Worm (Caenorhabditis elegans) whole organism, mixed stage, embryonic: ENCODE results near the gene Y71H2AM.11.

ENCODE experiments used
- M03D4.4 ChIP-seq: sonication (generic microtip); optimal IDR thresholded peaks from 2 replicates; lab custom pipeline; 2017; ENCODE audit warnings: mild to moderate bottlenecking, missing genetic modification characterization, missing compliant biosample characterization
- bed-3 ChIP-seq: fragments of 200-800 bp; sonication (Bioruptor generic); optimal IDR thresholded peaks from 3 replicates; lab custom pipeline; 2018; ENCODE audit warnings: mild to moderate bottlenecking, missing genetic modification characterization, moderate library complexity, missing compliant biosample characterization
- blmp-1 ChIP-seq: fragments of 150-350 bp; optimal IDR thresholded peaks from 2 replicates; lab custom pipeline; 2014; ENCODE audit warnings: missing biosample characterization, missing genetic modification characterization
- ceh-39 ChIP-seq: fragments of 150-350 bp; optimal IDR thresholded peaks from 2 replicates; lab custom pipeline; 2014; ENCODE audit warnings: missing biosample characterization, missing genetic modification characterization
- ceh-43 ChIP-seq: fragments of 200-800 bp; sonication (Bioruptor generic); optimal IDR thresholded peaks from 2 replicates; lab custom pipeline; 2018; ENCODE audit warnings: mild to moderate bottlenecking, missing genetic modification characterization, moderate library complexity, missing compliant biosample characterization
- ceh-83 ChIP-seq: fragments of 200-800 bp; sonication (Bioruptor generic); optimal IDR thresholded peaks from 2 replicates; lab custom pipeline; 2018; ENCODE audit warnings: mild to moderate bottlenecking, missing genetic modification characterization, missing compliant biosample characterization
- ces-1 ChIP-seq: fragments of 150-350 bp; optimal IDR thresholded peaks from 2 replicates; lab custom pipeline; 2014; ENCODE audit warnings: missing biosample characterization, missing genetic modification reagents, missing genetic modification characterization
- cnd-1 ChIP-seq: fragments of 200-800 bp; sonication (Bioruptor generic); optimal IDR thresholded peaks from 2 replicates; lab custom pipeline; 2018; ENCODE audit warnings: mild to moderate bottlenecking, missing genetic modification characterization, missing compliant biosample characterization
- drap-1 ChIP-seq: fragments of 200-800 bp; sonication (Bioruptor generic); optimal IDR thresholded peaks from 3 replicates; lab custom pipeline; 2018; ENCODE audit warnings: mild to moderate bottlenecking, missing genetic modification characterization, missing compliant biosample characterization
- elt-1 ChIP-seq: sonication (generic microtip); optimal IDR thresholded peaks from 2 replicates; lab custom pipeline; 2017; ENCODE audit warnings: missing genetic modification characterization, mild to moderate bottlenecking, missing compliant biosample characterization, antibody characterized with exemption, moderate library complexity, borderline replicate concordance; ENCODE audit not compliant: insufficient read depth
- elt-3 ChIP-seq: fragments of 150-350 bp; optimal IDR thresholded peaks from 2 replicates; lab custom pipeline; 2014; ENCODE audit warnings: missing biosample characterization, missing genetic modification characterization
- flh-1 ChIP-seq: fragments of 200-800 bp; sonication (Bioruptor generic); optimal IDR thresholded peaks from 2 replicates; lab custom pipeline; 2018; ENCODE audit warnings: mild to moderate bottlenecking, missing genetic modification characterization, moderate library complexity, missing compliant biosample characterization
- ham-2 ChIP-seq: fragments of 200-800 bp; sonication (Bioruptor generic); optimal IDR thresholded peaks from 2 replicates; lab custom pipeline; 2018; ENCODE audit warnings: mild to moderate bottlenecking, missing genetic modification characterization, missing compliant biosample characterization
- hlh-1 ChIP-seq: fragments of 150-350 bp; optimal IDR thresholded peaks from 2 replicates; lab custom pipeline; 2014; ENCODE audit warnings: missing biosample characterization, missing genetic modification reagents, missing genetic modification characterization
- lin-13 ChIP-seq: fragments of 150-350 bp; optimal IDR thresholded peaks from 2 replicates; lab custom pipeline; 2014; ENCODE audit warnings: missing biosample characterization, missing genetic modification characterization
- lin-32 ChIP-seq: fragments of 200-800 bp; sonication (Bioruptor generic); optimal IDR thresholded peaks from 2 replicates; lab custom pipeline; 2018; ENCODE audit warnings: mild to moderate bottlenecking, missing genetic modification characterization, missing compliant biosample characterization
- lsy-2 ChIP-seq: fragments of 150-350 bp; optimal IDR thresholded peaks from 2 replicates; lab custom pipeline; 2014; ENCODE audit warnings: missing biosample characterization, missing genetic modification characterization
- mab-5 ChIP-seq: fragments of 150-350 bp; optimal IDR thresholded peaks from 2 replicates; lab custom pipeline; 2014; ENCODE audit warnings: missing biosample characterization, missing genetic modification characterization
- mep-1 ChIP-seq: fragments of 150-350 bp; optimal IDR thresholded peaks from 2 replicates; lab custom pipeline; 2017; ENCODE audit warnings: missing biosample characterization, missing genetic modification reagents, missing genetic modification characterization, inconsistent platforms
- nhr-12 ChIP-seq: fragments of 150-350 bp; optimal IDR thresholded peaks from 2 replicates; lab custom pipeline; 2014; ENCODE audit warnings: missing biosample characterization, missing genetic modification characterization
- nhr-2 ChIP-seq: fragments of 150-350 bp; optimal IDR thresholded peaks from 2 replicates; lab custom pipeline; 2014; ENCODE audit warnings: missing biosample characterization, missing genetic modification characterization
- nhr-237 ChIP-seq: fragments of 150-350 bp; optimal IDR thresholded peaks from 2 replicates; lab custom pipeline; 2014; ENCODE audit warnings: missing biosample characterization, missing genetic modification characterization
- nhr-28 ChIP-seq: fragments of 150-350 bp; optimal IDR thresholded peaks from 2 replicates; lab custom pipeline; 2014; ENCODE audit warnings: missing biosample characterization, missing genetic modification characterization
- nhr-76 ChIP-seq: sonication (generic microtip); optimal IDR thresholded peaks from 2 replicates; lab custom pipeline; 2017; ENCODE audit warnings: missing biosample characterization, missing genetic modification characterization
- pha-4 ChIP-seq: fragments of 150-350 bp; optimal IDR thresholded peaks from 2 replicates; lab custom pipeline; 2018; ENCODE audit warnings: missing biosample characterization, missing genetic modification reagents, missing genetic modification characterization
- sem-2 ChIP-seq: fragments of 200-800 bp; sonication (Bioruptor generic); optimal IDR thresholded peaks from 2 replicates; lab custom pipeline; 2018; ENCODE audit warnings: mild to moderate bottlenecking, missing genetic modification characterization, missing compliant biosample characterization
- snpc-4 ChIP-seq: fragments of 150-350 bp; optimal IDR thresholded peaks from 2 replicates; lab custom pipeline; 2014; ENCODE audit warnings: missing biosample characterization, missing genetic modification characterization
- sptf-1 ChIP-seq: sonication (generic microtip); optimal IDR thresholded peaks from 2 replicates; lab custom pipeline; 2017; ENCODE audit warnings: mild to moderate bottlenecking, missing genetic modification characterization, moderate library complexity, missing compliant biosample characterization
- unc-120 ChIP-seq: sonication (generic microtip); optimal IDR thresholded peaks from 2 replicates; lab custom pipeline; 2017; ENCODE audit warnings: missing genetic modification characterization, missing compliant biosample characterization; ENCODE audit not compliant: poor library complexity, severe bottlenecking
- unc-39 ChIP-seq: fragments of 150-350 bp; optimal IDR thresholded peaks from 2 replicates; lab custom pipeline; 2014; ENCODE audit warnings: missing biosample characterization, missing genetic modification characterization
- unc-62 ChIP-seq: fragments of 150-350 bp; optimal IDR thresholded peaks from 2 replicates; lab custom pipeline; 2014; ENCODE audit warnings: missing biosample characterization, missing genetic modification reagents, missing genetic modification characterization
- zip-8 ChIP-seq: fragments of 150-350 bp; optimal IDR thresholded peaks from 2 replicates; lab custom pipeline; 2014; ENCODE audit warnings: missing biosample characterization, missing genetic modification characterization

Gene Y71H2AM.11

DNA sequence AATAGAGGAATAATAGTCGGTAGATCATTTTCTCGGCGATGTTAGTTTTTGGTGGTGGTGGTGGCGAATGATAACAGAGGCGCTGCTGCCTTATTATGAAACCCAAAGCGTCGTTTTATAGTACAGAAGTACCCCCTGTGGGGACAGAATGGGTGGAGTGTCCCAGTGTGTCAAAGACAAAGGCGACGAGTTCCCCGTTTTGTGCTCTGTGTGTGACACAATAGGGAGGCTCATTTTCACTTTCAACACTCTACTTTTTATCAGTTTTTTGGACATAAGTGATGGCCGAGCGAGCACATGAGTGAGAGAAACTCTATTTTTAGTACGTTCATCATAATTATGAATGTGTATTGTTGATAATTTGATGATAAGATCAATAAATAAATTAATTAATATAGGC is 35.8 kb upstream of the Y71H2AM.11 start, which contains the start of gene pho-9:
TSS of gene pho-9 (minus strand) at position 91 of the 400 bp plus-strand sequence.
- TF ChIP-seq elt-1 (tag; lab: Kevin White, UChicago) (no peak), nhr-237 (tag; lab: Kevin White, UChicago) (no peak), nhr-28 (tag; lab: Kevin White, UChicago) (no peak), ceh-43 (GFP tag; lab: Kevin White, UChicago) (no peak), ces-1 (GFP tag; lab: Kevin White, UChicago) (no peak), ceh-83 (GFP tag; lab: Kevin White, UChicago) (no peak), cnd-1 (tag; lab: Kevin White, UChicago) (no peak), unc-39 (tag; lab: Kevin White, UChicago) (no peak), elt-3 (tag; lab: Kevin White, UChicago) (no peak), unc-62 (GFP tag; lab: Kevin White, UChicago) (no peak), ham-2 (GFP tag; lab: Kevin White, UChicago) (no peak), drap-1 (no peak), ceh-39 (no peak), mab-5 (tag; lab: Kevin White, UChicago) (no peak), lin-32 (GFP tag; lab: Kevin White, UChicago) (no peak)

DNA sequence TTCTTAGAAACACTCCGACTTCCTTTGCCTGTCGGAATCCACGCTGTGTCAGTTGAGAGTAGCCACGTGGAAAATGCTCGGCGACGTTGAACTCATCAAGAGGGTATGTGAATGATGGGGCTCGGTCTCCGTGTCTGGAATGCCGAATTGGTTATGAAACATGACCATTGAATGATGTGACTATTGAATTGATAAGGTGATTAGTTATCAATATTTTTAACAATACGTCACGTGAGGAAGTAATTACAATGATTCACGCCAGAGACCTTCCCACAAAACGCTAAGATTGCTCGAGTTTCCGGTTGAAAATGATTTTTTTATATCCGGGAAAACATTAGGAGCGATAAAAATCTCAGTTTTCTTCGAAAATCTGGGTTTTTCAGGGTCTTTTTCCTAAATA is 34.4 kb upstream of the Y71H2AM.11 start:
- TF ChIP-seq lin-32 (GFP tag; lab: Kevin White, UChicago) (no peak), flh-1 (GFP tag; lab: Kevin White, UChicago) (no peak), ham-2 (GFP tag; lab: Kevin White, UChicago) (no peak), zip-8 (tag; lab: Kevin White, UChicago) (no peak), pha-4 (tag; lab: Kevin White, UChicago) (no peak), ces-1 (GFP tag; lab: Kevin White, UChicago) (no peak), nhr-28 (tag; lab: Kevin White, UChicago) (no peak)

DNA sequence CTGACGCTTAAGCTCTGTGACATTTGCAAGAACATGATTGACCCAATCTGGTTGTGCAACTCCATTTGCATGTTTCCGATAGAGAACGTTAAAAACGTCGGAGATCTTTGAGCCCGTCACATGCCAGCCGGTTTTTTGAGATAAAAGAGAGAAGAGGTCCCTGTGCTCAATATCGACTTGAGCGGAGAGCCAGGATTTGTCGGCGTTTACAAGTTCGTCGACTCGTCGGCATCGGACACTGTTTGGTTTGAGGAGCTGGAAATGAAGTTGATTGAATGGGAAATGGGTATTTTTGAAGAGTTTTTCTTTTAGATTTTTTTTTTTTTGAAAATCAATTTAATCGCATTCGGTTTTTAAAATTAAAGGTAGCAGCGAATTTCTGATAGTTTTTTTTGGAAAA is 33.2 kb upstream of the Y71H2AM.11 start:
- TF ChIP-seq elt-3 (tag; lab: Kevin White, UChicago) (no peak), nhr-237 (tag; lab: Kevin White, UChicago) (no peak), sptf-1 (no peak), unc-120 (tag; lab: Kevin White, UChicago) (no peak), mep-1 (tag; lab: Kevin White, UChicago) (no peak), nhr-2 (tag; lab: Kevin White, UChicago) (no peak), hlh-1 (tag; lab: Kevin White, UChicago) (no peak), drap-1 (no peak), mab-5 (tag; lab: Kevin White, UChicago) (no peak), snpc-4 (no peak), nhr-76 (tag; lab: Kevin White, UChicago) (no peak), sem-2 (no peak), nhr-12 (tag; lab: Kevin White, UChicago) (no peak), elt-1 (tag; lab: Kevin White, UChicago) (no peak), zip-8 (tag; lab: Kevin White, UChicago) (no peak), nhr-28 (tag; lab: Kevin White, UChicago) (no peak), unc-39 (tag; lab: Kevin White, UChicago) (no peak), M03D4.4 (tag; lab: Kevin White, UChicago) (no peak)

DNA sequence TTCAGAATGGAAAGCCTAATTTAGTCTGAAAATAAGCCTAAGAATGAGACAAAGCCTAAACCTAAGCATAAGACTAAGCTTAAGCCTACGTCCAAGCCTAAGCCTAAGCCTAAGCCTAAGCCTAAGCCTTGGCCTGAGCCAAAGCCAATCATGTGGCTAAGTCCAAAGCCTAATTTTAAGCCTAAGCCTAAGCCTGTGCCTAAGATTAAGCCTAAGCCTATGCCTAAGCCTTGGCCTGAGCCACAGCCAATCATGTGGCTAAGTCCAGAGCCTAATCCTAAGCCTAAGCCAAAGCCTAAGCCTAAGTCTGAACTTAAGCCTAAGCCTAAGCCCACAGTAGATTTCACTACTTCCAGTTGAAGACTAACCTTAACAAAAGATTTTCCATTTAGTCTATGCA is 32.6 kb upstream of the Y71H2AM.11 start:
- TF ChIP-seq ceh-39: no peak
- TF ChIP-seq ham-2 (GFP tag; lab: Kevin White, UChicago): peak; percentile 9

DNA sequence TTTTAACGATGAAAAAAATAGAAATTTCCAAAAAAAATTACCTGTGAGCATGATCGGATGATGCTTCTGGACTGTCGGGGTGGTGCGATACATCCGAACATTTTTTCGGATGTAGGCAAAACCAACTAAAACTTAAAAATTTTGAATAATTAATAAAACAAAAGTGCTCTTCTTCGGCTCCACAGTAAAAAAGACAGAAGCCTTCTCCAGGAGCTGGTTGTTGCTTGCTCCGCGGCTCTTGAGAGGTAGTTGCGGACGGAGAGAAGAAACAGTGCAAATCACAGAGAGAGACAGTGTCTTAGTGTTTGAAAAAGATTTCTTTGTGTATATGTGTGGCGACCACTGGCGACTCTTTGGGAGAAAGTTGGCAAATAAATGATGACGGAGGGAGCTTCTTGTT is 31.4 kb upstream of the Y71H2AM.11 start, which contains the start of gene gldi-9:
TSS of gene gldi-9 (minus strand) at position 101 of the 400 bp plus-strand sequence.
- no peak for TF ChIP-seq nhr-76 (tag; lab: Kevin White, UChicago)
- TF ChIP-seq blmp-1 (tag; lab: Kevin White, UChicago): no peak
- no peak for TF ChIP-seq unc-62 (GFP tag; lab: Kevin White, UChicago)
- TF ChIP-seq lsy-2 (tag; lab: Kevin White, UChicago): no peak
- no peak for TF ChIP-seq zip-8 (tag; lab: Kevin White, UChicago)
- no peak for TF ChIP-seq nhr-237 (tag; lab: Kevin White, UChicago)
- no peak for TF ChIP-seq ceh-43 (GFP tag; lab: Kevin White, UChicago)
- no peak for TF ChIP-seq flh-1 (GFP tag; lab: Kevin White, UChicago)
- TF ChIP-seq elt-1 (tag; lab: Kevin White, UChicago): no peak
- TF ChIP-seq lin-13 (tag; lab: Kevin White, UChicago): no peak
- no peak for TF ChIP-seq pha-4 (tag; lab: Kevin White, UChicago)
- no peak for TF ChIP-seq nhr-28 (tag; lab: Kevin White, UChicago)
- TF ChIP-seq sptf-1: no peak
- no peak for TF ChIP-seq nhr-12 (tag; lab: Kevin White, UChicago)
- no peak for TF ChIP-seq bed-3
- TF ChIP-seq cnd-1 (tag; lab: Kevin White, UChicago): no peak
- no peak for TF ChIP-seq sem-2
